Fruit fly (Drosophila melanogaster): Measurements from ENCODE around the gene CG6067.
A peak's percentile ranks its signal among the peaks of the same experiment; 100 is the strongest.

CG6067 gene

DNA sequence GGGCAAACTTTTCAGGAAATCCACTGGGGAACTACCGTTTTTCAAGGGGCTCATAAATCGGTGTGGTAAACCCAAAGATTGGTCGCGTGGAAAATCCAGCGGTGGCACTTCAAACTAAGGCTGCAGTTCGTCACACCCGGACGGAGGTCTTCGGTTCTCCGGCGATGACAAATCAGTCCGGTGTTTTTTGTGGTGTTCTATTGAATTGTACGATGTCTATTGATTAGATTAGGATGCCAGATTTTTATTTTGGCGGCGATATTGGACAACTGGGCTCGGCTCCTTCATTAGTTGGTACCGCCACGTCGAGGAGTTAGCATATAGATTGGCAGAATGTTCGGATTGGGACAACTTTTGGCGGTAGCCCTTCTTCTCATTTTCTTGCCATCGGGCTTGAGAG lies 3.2 kb upstream of the CG6067 start, which contains the start of gene CG6048:
Gene CG6048 (plus strand): TSS at position 301 of the 400 bp plus-strand sequence.
- TF ChIP-seq CG32264 (GFP tag; optimal IDR thresholded peaks at IDR 0.05) = no peak
- TF ChIP-seq Dif (GFP tag; optimal IDR thresholded peaks at IDR 0.05; ENCODE audit: partially characterized antibody) = no peak
- no peak for TF ChIP-seq usp (GFP tag; optimal IDR thresholded peaks at IDR 0.05)
- no peak for TF ChIP-seq foxo (GFP tag; optimal IDR thresholded peaks at IDR 0.05)
- no peak for TF ChIP-seq Sp1 (GFP tag; optimal IDR thresholded peaks at IDR 0.05)
- no peak for TF ChIP-seq Rel (GFP tag; optimal IDR thresholded peaks at IDR 0.05)
- TF ChIP-seq Rel (tag; optimal IDR thresholded peaks at IDR 0.05) = no peak
- no peak for TF ChIP-seq psq (GFP tag; optimal IDR thresholded peaks at IDR 0.05)
- TF ChIP-seq Myc (optimal IDR thresholded peaks at IDR 0.05) = no peak
- no peak for TF ChIP-seq Hnf4 (GFP tag; optimal IDR thresholded peaks at IDR 0.05)
- TF ChIP-seq woc (GFP tag; optimal IDR thresholded peaks at IDR 0.05) = no peak
- no peak for TF ChIP-seq rgr (GFP tag; optimal IDR thresholded peaks at IDR 0.05)
- no peak for TF ChIP-seq jim (GFP tag; optimal IDR thresholded peaks at IDR 0.05)
- TF ChIP-seq Vsx2 (GFP tag; optimal IDR thresholded peaks at IDR 0.05; ENCODE audit: partially characterized antibody) = no peak
- TF ChIP-seq lola (GFP tag; optimal IDR thresholded peaks at IDR 0.05) = no peak

DNA sequence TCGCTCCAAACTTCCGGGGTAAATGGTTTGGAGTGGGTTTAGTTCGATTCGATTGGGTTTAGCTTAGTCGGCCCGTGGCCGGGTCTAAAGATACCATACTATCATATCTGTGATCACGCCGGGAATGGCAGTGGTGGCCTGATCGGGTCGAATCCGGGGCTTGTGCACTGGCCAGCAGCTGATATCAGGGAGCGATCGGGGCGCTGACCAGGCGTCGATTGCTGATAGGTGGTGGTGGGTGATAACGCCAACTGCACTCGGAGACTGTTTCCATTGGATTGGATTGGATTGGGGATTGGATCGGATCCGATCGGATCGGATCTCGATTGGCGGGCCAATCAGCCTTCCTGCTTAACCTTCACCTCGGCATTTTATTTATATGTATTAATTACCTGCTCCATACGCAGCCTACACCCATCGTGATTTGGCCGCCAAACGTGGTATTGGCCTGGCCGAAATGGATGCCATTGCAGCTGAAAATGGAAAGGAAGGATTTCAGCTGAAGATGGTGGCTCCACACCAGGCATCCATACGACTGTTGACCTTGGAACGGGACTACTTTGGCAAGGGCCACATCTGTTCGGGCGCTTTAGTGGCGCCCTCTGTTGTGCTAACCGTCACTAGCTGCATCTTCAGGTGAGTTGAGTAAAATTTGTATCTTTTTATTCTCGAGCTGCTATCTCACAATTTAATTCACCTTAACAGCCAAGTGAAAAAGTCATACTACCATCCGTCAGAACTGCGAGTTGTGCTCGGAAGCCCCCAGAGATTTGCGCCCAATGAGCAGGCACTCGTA lies 1.4 kb downstream of the CG6067 start:
- TF ChIP-seq Abd-B (GFP tag; optimal IDR thresholded peaks at IDR 0.05) (no peak), sage (GFP tag; optimal IDR thresholded peaks at IDR 0.05) (no peak), brk (GFP tag; optimal IDR thresholded peaks at IDR 0.05) (no peak), dsf (GFP tag; optimal IDR thresholded peaks at IDR 0.05; ENCODE audit: borderline replicate concordance) (no peak), Myc (optimal IDR thresholded peaks at IDR 0.05) (no peak), Vsx2 (GFP tag; optimal IDR thresholded peaks at IDR 0.05; ENCODE audit: partially characterized antibody) (no peak), Dif (GFP tag; optimal IDR thresholded peaks at IDR 0.05; ENCODE audit: partially characterized antibody) (no peak), usp (GFP tag; optimal IDR thresholded peaks at IDR 0.05) (no peak), Rel (GFP tag; optimal IDR thresholded peaks at IDR 0.05) (no peak), Rel (tag; optimal IDR thresholded peaks at IDR 0.05) (no peak), h (GFP tag; optimal IDR thresholded peaks at IDR 0.05) (no peak)

DNA sequence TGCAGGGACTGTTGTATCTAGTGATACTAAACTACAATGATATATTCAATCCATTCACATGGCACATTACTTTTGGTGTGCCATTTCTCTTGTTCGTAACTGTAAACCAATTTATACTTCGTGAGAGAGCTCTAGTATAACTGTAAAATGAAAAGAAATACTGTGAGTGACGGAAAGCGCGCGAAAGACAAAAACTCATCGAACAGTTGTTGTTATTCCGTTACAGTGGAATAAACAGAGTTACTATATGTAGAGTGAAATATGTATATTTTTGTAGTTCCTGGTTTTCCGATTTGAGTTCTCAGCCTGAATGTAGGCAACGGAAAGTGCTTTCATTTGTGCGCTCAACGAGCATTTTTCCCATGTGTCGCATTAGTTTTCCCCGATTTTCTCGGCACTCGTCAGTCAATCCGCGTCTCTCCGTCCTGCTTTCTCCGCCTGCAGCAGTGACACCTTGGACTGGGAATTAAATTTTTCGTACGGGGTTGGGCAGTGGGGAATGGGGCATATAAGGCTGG lies 8.8 kb downstream of the CG6067 start:
- TF ChIP-seq CG32264 (GFP tag; optimal IDR thresholded peaks at IDR 0.05) = no peak
- TF ChIP-seq lola (GFP tag; optimal IDR thresholded peaks at IDR 0.05) = no peak
- no peak for TF ChIP-seq CrebA (GFP tag; optimal IDR thresholded peaks at IDR 0.05; ENCODE audit: borderline replicate concordance)
- no peak for TF ChIP-seq psq (GFP tag; optimal IDR thresholded peaks at IDR 0.05)
- no peak for TF ChIP-seq Jra (GFP tag; optimal IDR thresholded peaks at IDR 0.05)
- TF ChIP-seq Myc (optimal IDR thresholded peaks at IDR 0.05) = no peak
- TF ChIP-seq Sp1 (GFP tag; optimal IDR thresholded peaks at IDR 0.05) = no peak
- TF ChIP-seq GATAd (GFP tag; optimal IDR thresholded peaks at IDR 0.05) = no peak
- TF ChIP-seq tai (GFP tag; optimal IDR thresholded peaks at IDR 0.05) = no peak
- TF ChIP-seq woc (GFP tag; optimal IDR thresholded peaks at IDR 0.05) = no peak
- TF ChIP-seq sage (GFP tag; optimal IDR thresholded peaks at IDR 0.05) = no peak

DNA sequence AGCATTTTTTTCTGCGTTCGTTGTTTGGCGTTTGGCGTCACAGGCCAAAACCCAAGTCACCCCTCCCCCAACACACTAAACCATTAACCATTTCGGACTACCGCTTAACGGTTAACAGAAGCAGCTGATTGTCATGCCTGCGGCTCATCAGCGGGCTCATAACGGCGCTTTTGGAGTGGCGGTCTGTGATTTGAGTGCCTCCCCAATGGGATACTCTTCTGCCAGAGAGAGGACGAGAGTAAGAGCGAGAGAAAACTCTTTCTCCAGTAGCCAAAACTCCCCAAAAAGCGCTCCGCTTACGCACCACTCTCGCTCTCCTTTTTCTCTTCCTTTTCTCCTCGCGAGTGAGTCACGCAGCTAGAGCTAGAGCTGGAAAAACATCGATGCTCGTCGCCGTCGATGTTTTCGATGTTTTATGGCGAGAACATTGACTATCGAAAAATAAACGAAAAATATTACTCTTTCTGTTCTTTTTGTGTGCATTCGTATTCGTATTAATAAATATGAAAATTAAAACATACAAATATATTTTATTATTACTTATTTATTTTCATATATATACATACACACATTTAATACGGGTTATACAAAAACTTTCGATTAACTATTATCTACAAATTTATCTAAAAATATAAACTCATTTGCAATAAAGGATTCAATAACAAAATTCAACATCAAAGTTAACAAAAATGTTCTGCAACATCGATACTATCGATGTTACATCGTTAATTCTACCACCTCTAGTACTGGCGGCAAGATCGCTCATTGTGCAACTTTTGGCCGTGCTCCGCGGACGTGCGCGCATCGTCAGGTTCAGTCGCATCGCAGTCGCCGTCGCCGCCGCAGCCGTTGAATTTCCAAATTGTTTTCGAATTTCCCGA lies 10.3 kb downstream of the CG6067 start, which contains the start of gene Grip:
Gene Grip (plus strand): TSS at position 763 of the 881 bp plus-strand sequence.
- no peak for TF ChIP-seq CG9705 (GFP tag; optimal IDR thresholded peaks at IDR 0.05)
- TF ChIP-seq GATAd (GFP tag; optimal IDR thresholded peaks at IDR 0.05) = no peak
- TF ChIP-seq foxo (GFP tag; optimal IDR thresholded peaks at IDR 0.05) = peak in 1 of 2 experiments; percentile 26
- TF ChIP-seq usp (GFP tag; optimal IDR thresholded peaks at IDR 0.05) = no peak
- TF ChIP-seq rgr (GFP tag; optimal IDR thresholded peaks at IDR 0.05) = peak; percentile 2
- TF ChIP-seq CrebA (GFP tag; optimal IDR thresholded peaks at IDR 0.05; ENCODE audit: borderline replicate concordance) = no peak
- TF ChIP-seq brk (GFP tag; optimal IDR thresholded peaks at IDR 0.05) = no peak
- TF ChIP-seq lola (GFP tag; optimal IDR thresholded peaks at IDR 0.05) = no peak
- no peak for TF ChIP-seq Abd-B (GFP tag; optimal IDR thresholded peaks at IDR 0.05)
- peak; percentile 27 for TF ChIP-seq psq (GFP tag; optimal IDR thresholded peaks at IDR 0.05)
- no peak for TF ChIP-seq jim (GFP tag; optimal IDR thresholded peaks at IDR 0.05)
- no peak for TF ChIP-seq pan (optimal IDR thresholded peaks at IDR 0.05)
- no peak for TF ChIP-seq sv (GFP tag; optimal IDR thresholded peaks at IDR 0.05)
- no peak for TF ChIP-seq sage (GFP tag; optimal IDR thresholded peaks at IDR 0.05)
- no peak for TF ChIP-seq Vsx2 (GFP tag; optimal IDR thresholded peaks at IDR 0.05; ENCODE audit: partially characterized antibody)
- no peak for TF ChIP-seq OdsH (GFP tag; optimal IDR thresholded peaks at IDR 0.05)
- TF ChIP-seq Myc (optimal IDR thresholded peaks at IDR 0.05) = no peak
- TF ChIP-seq Mio (GFP tag; optimal IDR thresholded peaks at IDR 0.05) = no peak
- TF ChIP-seq dsf (GFP tag; optimal IDR thresholded peaks at IDR 0.05; ENCODE audit: borderline replicate concordance) = no peak
- TF ChIP-seq Dif (GFP tag; optimal IDR thresholded peaks at IDR 0.05; ENCODE audit: partially characterized antibody) = peak; percentile 10
- peak; percentile 22 for TF ChIP-seq Jra (GFP tag; optimal IDR thresholded peaks at IDR 0.05)
- TF ChIP-seq Hnf4 (GFP tag; optimal IDR thresholded peaks at IDR 0.05) = peak; percentile 25
- TF ChIP-seq Sp1 (GFP tag; optimal IDR thresholded peaks at IDR 0.05) = peak; percentile 28
- no peak for TF ChIP-seq Hr78 (GFP tag; optimal IDR thresholded peaks at IDR 0.05)
- peak; percentile 26 for TF ChIP-seq HLH106 (tag; optimal IDR thresholded peaks at IDR 0.05)
- no peak for TF ChIP-seq Hr83 (GFP tag; optimal IDR thresholded peaks at IDR 0.05; ENCODE audit: poor library complexity, severe bottlenecking)
- TF ChIP-seq Rel (GFP tag; optimal IDR thresholded peaks at IDR 0.05) = no peak
- no peak for TF ChIP-seq Rel (tag; optimal IDR thresholded peaks at IDR 0.05)
- no peak for TF ChIP-seq dmrt93B (GFP tag; optimal IDR thresholded peaks at IDR 0.05)
- TF ChIP-seq CG32264 (GFP tag; optimal IDR thresholded peaks at IDR 0.05) = no peak
- TF ChIP-seq h (GFP tag; optimal IDR thresholded peaks at IDR 0.05) = peak; percentile 5
- TF ChIP-seq tai (GFP tag; optimal IDR thresholded peaks at IDR 0.05) = no peak
- TF ChIP-seq ey (GFP tag; optimal IDR thresholded peaks at IDR 0.05) = no peak
- peak; percentile 38 for TF ChIP-seq woc (GFP tag; optimal IDR thresholded peaks at IDR 0.05)
- TF ChIP-seq fru (GFP tag; optimal IDR thresholded peaks at IDR 0.05) = peak; percentile 5
